Fruit fly (Drosophila melanogaster): ENCODE results near the gene Zasp66.

dm6 chr3L:8656725-8657428, 32.7 kb downstream of the Zasp66 start:
- TF ChIP-seq CG8478 (optimal IDR thresholded peaks at IDR 0.05) (no peak), CTCF (optimal IDR thresholded peaks at IDR 0.05) (no peak)

All from S2 (cell line).